Worm (Caenorhabditis elegans) whole organism, L4/young adult: ENCODE data around the gene moc-3.

Experiments used
- W03F9.2 ChIP-seq: fragments of 150-350 bp; optimal IDR thresholded peaks from 2 replicates; lab custom pipeline; 2014; ENCODE audit warnings: missing biosample characterization, missing genetic modification characterization
- him-1 ChIP-seq: sonication (generic microtip); optimal IDR thresholded peaks from 2 replicates; lab custom pipeline; 2016; ENCODE audit warnings: missing genotype, missing genetic modification reagents, missing genetic modification characterization, missing compliant biosample characterization

ce11 chrIV:8096375-8096774, 34.0 kb upstream of the moc-3 start:
- TF ChIP-seq him-1 (no peak), W03F9.2 (tag; lab: Kevin White, UChicago) (no peak)
